Fruit fly (Drosophila melanogaster): ENCODE data around the gene CG13461.

The CG13461 gene

dm6 chr3L:15097878-15098520, 45.7 kb upstream of the CG13461 start, which contains the start of gene Ctps (continued):
- TF ChIP-seq fd85E (GFP tag; optimal IDR thresholded peaks at IDR 0.05) (no peak), Hr39 (GFP tag; optimal IDR thresholded peaks at IDR 0.05) (no peak), vri (GFP tag; optimal IDR thresholded peaks at IDR 0.05) (no peak), OdsH (GFP tag; optimal IDR thresholded peaks at IDR 0.05) (no peak), CG1621 (tag; optimal IDR thresholded peaks at IDR 0.05) (no peak), Smox (GFP tag; optimal IDR thresholded peaks at IDR 0.05) (no peak), spab (GFP tag; optimal IDR thresholded peaks at IDR 0.05) (no peak), dsx (GFP tag; optimal IDR thresholded peaks at IDR 0.05; ENCODE audit: poor library complexity, severe bottlenecking) (no peak), CG34406 (GFP tag; optimal IDR thresholded peaks at IDR 0.05) (no peak), dac (GFP tag; optimal IDR thresholded peaks at IDR 0.05) (no peak), acj6 (GFP tag; optimal IDR thresholded peaks at IDR 0.05) (no peak), Ets96B (tag; optimal IDR thresholded peaks at IDR 0.05) (no peak), achi (GFP tag; optimal IDR thresholded peaks at IDR 0.05) (no peak), CG6854 (GFP tag; optimal IDR thresholded peaks at IDR 0.05) (peak; percentile 18), eg (GFP tag; IDR thresholded peaks at IDR 0.05) (no peak), CG15336 (GFP tag; IDR thresholded peaks at IDR 0.05) (0 out of 2 replicates have a peak, but pooled peaks have one; percentile 18), Hr38 (GFP tag; optimal IDR thresholded peaks at IDR 0.05) (no peak), CG9139 (GFP tag; optimal IDR thresholded peaks at IDR 0.05) (no peak), Eip93F (GFP tag; optimal IDR thresholded peaks at IDR 0.05) (no peak), CG11762 (GFP tag; optimal IDR thresholded peaks at IDR 0.05; ENCODE audit: insufficient read depth) (no peak)

DNA sequence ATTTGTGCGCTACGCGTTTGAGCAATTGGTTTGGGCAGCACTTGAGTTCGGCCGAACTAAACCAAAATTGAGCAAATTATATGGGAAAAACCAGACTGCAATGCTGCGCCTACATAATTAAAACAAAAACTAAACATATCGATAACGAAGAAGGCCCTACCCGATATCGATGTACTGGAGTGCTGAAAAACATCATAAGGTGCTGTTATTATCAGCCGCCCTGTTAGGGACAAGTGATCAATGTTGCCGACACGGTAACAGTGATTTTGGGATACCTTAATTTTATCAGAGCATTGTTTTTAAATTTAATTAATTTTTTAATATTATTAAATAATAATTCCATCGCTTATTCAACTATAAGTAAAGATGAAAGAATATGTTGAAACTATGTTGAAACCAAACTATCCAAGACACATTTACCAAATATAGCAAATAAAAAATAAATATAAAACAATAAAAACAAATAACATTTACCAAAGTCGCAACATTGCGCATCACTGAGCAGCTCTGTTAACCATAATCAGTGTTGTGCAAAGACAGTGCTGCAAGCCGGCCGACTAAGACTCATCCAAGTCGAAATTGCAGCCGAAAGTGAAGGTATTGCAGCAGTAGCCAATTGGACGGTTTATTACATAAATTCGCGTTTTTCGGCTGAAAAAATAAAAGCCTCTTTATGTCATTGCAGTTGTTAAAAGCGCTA, 42.4 kb upstream of the CG13461 start, which contains the start of the genes sstn, Plp and GlyRS:
TSS of gene sstn (minus strand) at position 131 of the 700 bp plus-strand sequence.
TSS of gene Plp (minus strand) at position 136 of the 700 bp plus-strand sequence.
TSS of gene GlyRS (plus strand) at position 554 of the 700 bp plus-strand sequence.
- TF ChIP-seq CG11294 (GFP tag; IDR thresholded peaks at IDR 0.05) (no peak), vri (GFP tag; optimal IDR thresholded peaks at IDR 0.05) (peak; percentile 24), CG1621 (tag; optimal IDR thresholded peaks at IDR 0.05) (no peak), CG3919 (GFP tag; optimal IDR thresholded peaks at IDR 0.05) (peak; percentile 18), CG6808 (GFP tag; optimal IDR thresholded peaks at IDR 0.05) (no peak), CG7368 (GFP tag; optimal IDR thresholded peaks at IDR 0.05) (no peak), dac (GFP tag; optimal IDR thresholded peaks at IDR 0.05) (no peak), CG6792 (GFP tag; optimal IDR thresholded peaks at IDR 0.05) (peak; percentile 17), spab (GFP tag; optimal IDR thresholded peaks at IDR 0.05) (no peak), lz (GFP tag; optimal IDR thresholded peaks at IDR 0.05) (peak; percentile 0), Hr38 (GFP tag; optimal IDR thresholded peaks at IDR 0.05) (no peak), CG11902 (GFP tag; optimal IDR thresholded peaks at IDR 0.05) (no peak), CG16779 (tag; optimal IDR thresholded peaks at IDR 0.05) (peak; percentile 0), Eip78C (GFP tag) (peak; percentile 57), CG6854 (GFP tag; optimal IDR thresholded peaks at IDR 0.05) (no peak), Met (GFP tag; optimal IDR thresholded peaks at IDR 0.05) (peak; percentile 18), salr (GFP tag; optimal IDR thresholded peaks at IDR 0.05) (peak in 1 of 2 experiments; percentile 19), Ets96B (tag; optimal IDR thresholded peaks at IDR 0.05) (peak; percentile 28), Gug (GFP tag; IDR thresholded peaks at IDR 0.05) (no peak), CG34406 (GFP tag; optimal IDR thresholded peaks at IDR 0.05) (peak; percentile 26), Sox14 (GFP tag; optimal IDR thresholded peaks at IDR 0.05) (no peak), Eip93F (GFP tag; optimal IDR thresholded peaks at IDR 0.05) (peak; percentile 19), fd59A (GFP tag; optimal IDR thresholded peaks at IDR 0.05) (peak; percentile 17), topi (GFP tag; optimal IDR thresholded peaks at IDR 0.05) (no peak), CG15336 (GFP tag; IDR thresholded peaks at IDR 0.05) (0 out of 2 replicates have a peak, but pooled peaks have one; percentile 23), OdsH (GFP tag; optimal IDR thresholded peaks at IDR 0.05) (peak; percentile 41), acj6 (GFP tag; optimal IDR thresholded peaks at IDR 0.05) (peak; percentile 36), CG8632 (GFP tag; optimal IDR thresholded peaks at IDR 0.05) (peak; percentile 28), CG10669 (GFP tag; optimal IDR thresholded peaks at IDR 0.05) (no peak), CG11762 (GFP tag; optimal IDR thresholded peaks at IDR 0.05; ENCODE audit: insufficient read depth) (no peak), svp (GFP tag) (peak; percentile 60), Lpt (GFP tag; optimal IDR thresholded peaks at IDR 0.05) (no peak), CG31627 (GFP tag; optimal IDR thresholded peaks at IDR 0.05) (no peak), Hr39 (GFP tag; optimal IDR thresholded peaks at IDR 0.05) (no peak), net (GFP tag; optimal IDR thresholded peaks at IDR 0.05) (peak; percentile 11), CG10631 (GFP tag; optimal IDR thresholded peaks at IDR 0.05) (peak; percentile 55), eg (GFP tag; IDR thresholded peaks at IDR 0.05) (no peak), dsx (GFP tag; optimal IDR thresholded peaks at IDR 0.05; ENCODE audit: poor library complexity, severe bottlenecking) (peak; percentile 41), CG32006 (GFP tag; optimal IDR thresholded peaks at IDR 0.05) (peak; percentile 45), Sox102F (GFP tag; optimal IDR thresholded peaks at IDR 0.05) (no peak), CG4318 (GFP tag; optimal IDR thresholded peaks at IDR 0.05) (no peak), achi (GFP tag; optimal IDR thresholded peaks at IDR 0.05) (peak; percentile 33)
